Fruit fly (Drosophila melanogaster) whole organism, embryonic: Measurements from ENCODE around the gene dib.

Experiments
- Bgb ChIP-seq: fragments of 200-800 bp; sonication (Bioruptor generic); IDR thresholded peaks from 2 replicates; pipeline ENCODE4 v1.3.6; 2022; ENCODE audit warnings: missing biosample characterization, missing genetic modification characterization; ENCODE audit not compliant: partially characterized antibody
- CG18619 ChIP-seq: fragments of 200-800 bp; sonication (Bioruptor generic); optimal IDR thresholded peaks from 3 replicates; lab custom pipeline; 2017; ENCODE audit warnings: missing biosample characterization, mild to moderate bottlenecking, missing genetic modification characterization

dm6 chr3L:4087281-4087680, 25.2 kb downstream of the dib start, which contains the start of gene CG14989:
- TF ChIP-seq CG18619 (GFP tag; lab: Kevin White, UChicago), result no peak
- no peak for TF ChIP-seq Bgb (GFP tag; lab: Robert Waterston, UW)
